In genomic region chrX:4202881-4203280, ce11 we compare ENCODE assay signal across 2 worm cellular contexts.
TF ChIP-seq lines count a peak whose summit lies in the region.

No protein-coding gene starts in this region.

TF ChIP-seq in whole organism, L4 larva, 104 proteins besides CTCF, POLR2A, EP300 and RAD21:
- 0 out of 2 replicates have a peak, but pooled peaks have one; percentile 22 for TF ChIP-seq egl-43 (GFP tag; IDR thresholded peaks at IDR 0.05; lab: Robert Waterston, UW)
- 0 out of 2 replicates have a peak, but pooled peaks have one; percentile 23 for TF ChIP-seq lim-7 (GFP tag; IDR thresholded peaks at IDR 0.05; lab: Robert Waterston, UW)
- 0 out of 2 replicates have a peak, but pooled peaks have one; percentile 25 for TF ChIP-seq F26F4.8 (GFP tag; conservative IDR thresholded peaks at IDR 0.05; lab: Robert Waterston, UW)
- 0 out of 2 replicates have a peak, but pooled peaks have one; percentile 27 for TF ChIP-seq tra-1 (GFP tag; IDR thresholded peaks at IDR 0.05; lab: Robert Waterston, UW)
- TF ChIP-seq snpc-1.2 (GFP tag; IDR thresholded peaks at IDR 0.05; lab: Robert Waterston, UW) = 0 out of 2 replicates have a peak, but pooled peaks have one; percentile 32
- peak; percentile 57; the same call in 1 of the 2 replicates for TF ChIP-seq vab-7 (GFP tag; IDR thresholded peaks at IDR 0.05; lab: Robert Waterston, UW)
- TF ChIP-seq dmd-8 (GFP tag; IDR thresholded peaks at IDR 0.05; lab: Robert Waterston, UW) = 0 out of 2 replicates have a peak, but pooled peaks have one; percentile 57
TF ChIP-seq in whole organism, L4 larva: peak in this region for 7; not testable (repeated sequence) for 97.

TF ChIP-seq in whole organism, young adult, 124 proteins besides CTCF, POLR2A, EP300 and RAD21:
- TF ChIP-seq madf-6 (GFP tag; IDR thresholded peaks at IDR 0.05; lab: Robert Waterston, UW) = 0 out of 2 replicates have a peak, but pooled peaks have one; percentile 44
- TF ChIP-seq hmg-1.2 (GFP tag; IDR thresholded peaks at IDR 0.05; lab: Robert Waterston, UW) = peak; percentile 38
- TF ChIP-seq lin-26 (GFP tag; IDR thresholded peaks at IDR 0.05; lab: Robert Waterston, UW) = peak; percentile 57; the same call in 1 of the 2 replicates
- 0 out of 2 replicates have a peak, but pooled peaks have one; percentile 22 for TF ChIP-seq D2030.7 (GFP tag; IDR thresholded peaks at IDR 0.05; lab: Robert Waterston, UW)
- peak; percentile 17 for TF ChIP-seq B0261.1 (tag; optimal IDR thresholded peaks at IDR 0.05; lab: Kevin White, UChicago)
- peak; percentile 43; the same call in 1 of the 2 replicates for TF ChIP-seq dox-1 (GFP tag; IDR thresholded peaks at IDR 0.05; lab: Robert Waterston, UW)
